Worm (Caenorhabditis elegans) whole organism, young adult: Measurements from ENCODE around the gene mrpl-36.

Source experiments
- F22D6.2 ChIP-seq: sonication (generic microtip); optimal IDR thresholded peaks from 2 replicates; lab custom pipeline; 2016; ENCODE audit warnings: mild to moderate bottlenecking, missing genetic modification characterization, missing compliant biosample characterization
- F37B4.10 ChIP-seq: fragments of 200-800 bp; sonication (Bioruptor generic); IDR thresholded peaks from 2 replicates; pipeline ENCODE4 v1.3.6; 2022; ENCODE audit warnings: missing genetic modification characterization, missing compliant biosample characterization
- F39B2.1 ChIP-seq: fragments of 200-800 bp; sonication (Bioruptor generic); IDR thresholded peaks from 2 replicates; pipeline ENCODE4 v1.3.6; 2022; ENCODE audit warnings: missing genetic modification reagents, missing genetic modification characterization, missing compliant biosample characterization
- F57C9.4 ChIP-seq: sonication (generic microtip); optimal IDR thresholded peaks from 2 replicates; lab custom pipeline; 2017; ENCODE audit warnings: mild to moderate bottlenecking, missing genetic modification characterization, missing compliant biosample characterization
- K11D2.4 ChIP-seq: fragments of 200-800 bp; sonication (Bioruptor generic); IDR thresholded peaks from 2 replicates; pipeline ENCODE4 v1.3.6; 2022; ENCODE audit warnings: missing genetic modification reagents, missing genetic modification characterization, missing compliant biosample characterization
- Y53F4B.3 ChIP-seq: fragments of 200-800 bp; sonication (Bioruptor generic); IDR thresholded peaks from 2 replicates; pipeline ENCODE4 v1.3.6; 2022; ENCODE audit warnings: missing genetic modification reagents, missing genetic modification characterization, missing compliant biosample characterization
- Y56A3A.18 ChIP-seq: fragments of 200-800 bp; sonication (Bioruptor generic); IDR thresholded peaks from 2 replicates; pipeline ENCODE4 v1.3.6; 2022; ENCODE audit warnings: missing genetic modification reagents, missing genetic modification characterization, missing compliant biosample characterization
- ama-1 ChIP-seq, 3 experiments: fragments of 150-350 bp in 1 of 3; sonication (generic microtip) in 2 of 3; optimal IDR thresholded peaks; 2 replicates each; lab custom pipeline; 2014 to 2018; ENCODE audit warnings: missing biosample characterization in 2 of 3, missing genetic modification characterization in 2 of 3, missing genetic modification reagents in 2 of 3
- atf-7 ChIP-seq: sonication (generic microtip); optimal IDR thresholded peaks from 2 replicates; lab custom pipeline; 2017; ENCODE audit warnings: mild to moderate bottlenecking, missing genetic modification characterization, missing compliant biosample characterization
- athp-1 ChIP-seq: sonication (generic microtip); optimal IDR thresholded peaks from 2 replicates; lab custom pipeline; 2017; ENCODE audit warnings: mild to moderate bottlenecking, missing genetic modification characterization, missing compliant biosample characterization
- cebp-2 ChIP-seq: fragments of 200-800 bp; sonication (Bioruptor generic); IDR thresholded peaks from 2 replicates; pipeline ENCODE4 v1.3.6; 2022; ENCODE audit warnings: missing genetic modification characterization, missing compliant biosample characterization
- ceh-27 ChIP-seq: fragments of 200-800 bp; sonication (Bioruptor generic); optimal IDR thresholded peaks from 2 replicates; lab custom pipeline; 2018; ENCODE audit warnings: mild to moderate bottlenecking, missing genetic modification characterization, moderate library complexity, missing compliant biosample characterization
- ceh-58 ChIP-seq: fragments of 200-800 bp; sonication (Bioruptor generic); IDR thresholded peaks from 2 replicates; pipeline ENCODE4 v1.3.6; 2022; ENCODE audit warnings: missing genetic modification characterization, missing compliant biosample characterization
- ceh-79 ChIP-seq: sonication (generic microtip); optimal IDR thresholded peaks from 2 replicates; lab custom pipeline; 2017; ENCODE audit warnings: mild to moderate bottlenecking, missing genetic modification characterization, missing compliant biosample characterization
- ceh-91 ChIP-seq: fragments of 200-800 bp; sonication (Bioruptor generic); IDR thresholded peaks from 2 replicates; pipeline ENCODE4 v1.3.6; 2022; ENCODE audit warnings: missing genetic modification reagents, missing genetic modification characterization, missing compliant biosample characterization
- chd-7 ChIP-seq: sonication (generic microtip); optimal IDR thresholded peaks from 2 replicates; lab custom pipeline; 2016; ENCODE audit warnings: mild to moderate bottlenecking, missing genetic modification characterization, moderate library complexity, missing compliant biosample characterization
- die-1 ChIP-seq: sonication (generic microtip); optimal IDR thresholded peaks from 2 replicates; lab custom pipeline; 2016; ENCODE audit warnings: missing genotype, mild to moderate bottlenecking, missing genetic modification characterization, missing compliant biosample characterization
- dox-1 ChIP-seq: fragments of 200-800 bp; sonication (Bioruptor generic); IDR thresholded peaks from 2 replicates; pipeline ENCODE4 v1.3.6; 2022; ENCODE audit warnings: missing genetic modification reagents, missing genetic modification characterization, missing compliant biosample characterization
- dpff-1 ChIP-seq: sonication (generic microtip); optimal IDR thresholded peaks from 2 replicates; lab custom pipeline; 2017; ENCODE audit warnings: mild to moderate bottlenecking, missing genetic modification characterization, missing compliant biosample characterization
- dpl-1 ChIP-seq: fragments of 150-350 bp; optimal IDR thresholded peaks from 2 replicates; lab custom pipeline; 2014; ENCODE audit warnings: missing biosample characterization, missing genetic modification reagents, missing genetic modification characterization
- efl-1 ChIP-seq: fragments of 150-350 bp; optimal IDR thresholded peaks from 2 replicates; lab custom pipeline; 2014; ENCODE audit warnings: missing biosample characterization, missing genetic modification reagents, missing genetic modification characterization
- ets-4 ChIP-seq: fragments of 200-800 bp; sonication (Bioruptor generic); optimal IDR thresholded peaks from 2 replicates; lab custom pipeline; 2018; ENCODE audit warnings: mild to moderate bottlenecking, missing genetic modification characterization, missing compliant biosample characterization
- hrde-1 ChIP-seq: sonication (generic microtip); optimal IDR thresholded peaks from 2 replicates; lab custom pipeline; 2016; ENCODE audit warnings: missing genetic modification characterization, mild to moderate bottlenecking, missing compliant biosample characterization, moderate library complexity, missing genotype, missing genetic modification reagents, borderline replicate concordance
- lin-40 ChIP-seq: sonication (generic microtip); optimal IDR thresholded peaks from 2 replicates; lab custom pipeline; 2016; ENCODE audit warnings: missing genetic modification characterization, mild to moderate bottlenecking, missing compliant biosample characterization, missing genotype, missing genetic modification reagents
- lin-54 ChIP-seq: fragments of 200-800 bp; sonication (Bioruptor generic); optimal IDR thresholded peaks from 2 replicates; lab custom pipeline; 2018; ENCODE audit warnings: mild to moderate bottlenecking, missing genetic modification characterization, missing compliant biosample characterization
- lsl-1 ChIP-seq: fragments of 200-800 bp; sonication (Bioruptor generic); optimal IDR thresholded peaks from 2 replicates; lab custom pipeline; 2018; ENCODE audit warnings: mild to moderate bottlenecking, missing genetic modification characterization, moderate library complexity, missing compliant biosample characterization
- madf-10 ChIP-seq: sonication (generic microtip); optimal IDR thresholded peaks from 2 replicates; lab custom pipeline; 2016; ENCODE audit warnings: mild to moderate bottlenecking, missing genetic modification characterization, missing compliant biosample characterization
- madf-6 ChIP-seq: fragments of 200-800 bp; sonication (Bioruptor generic); IDR thresholded peaks from 2 replicates; pipeline ENCODE4 v1.3.6; 2022; ENCODE audit warnings: missing genetic modification reagents, missing genetic modification characterization, missing compliant biosample characterization
- mel-28 ChIP-seq: sonication (generic microtip); optimal IDR thresholded peaks from 2 replicates; lab custom pipeline; 2016; ENCODE audit warnings: borderline replicate concordance, mild to moderate bottlenecking, missing genetic modification characterization, missing compliant biosample characterization
- mxl-1 ChIP-seq: sonication (generic microtip); optimal IDR thresholded peaks from 2 replicates; lab custom pipeline; 2016; ENCODE audit warnings: missing genetic modification characterization, missing compliant biosample characterization
- nfya-1 ChIP-seq: sonication (generic microtip); optimal IDR thresholded peaks from 2 replicates; lab custom pipeline; 2017; ENCODE audit warnings: antibody characterized with exemption, missing compliant biosample characterization, missing genetic modification characterization, borderline replicate concordance; ENCODE audit not compliant: insufficient read depth
- nhr-80 ChIP-seq: sonication (generic microtip); optimal IDR thresholded peaks from 2 replicates; lab custom pipeline; 2016; ENCODE audit warnings: missing genetic modification characterization, missing compliant biosample characterization
- pbrm-1 ChIP-seq: fragments of 200-800 bp; sonication (Bioruptor generic); IDR thresholded peaks from 2 replicates; pipeline ENCODE4 v1.3.6; 2022; ENCODE audit warnings: missing genetic modification reagents, missing genetic modification characterization, missing compliant biosample characterization
- pha-4 ChIP-seq: fragments of 150-350 bp; sonication (generic microtip); optimal IDR thresholded peaks from 2 replicates; lab custom pipeline; 2014; ENCODE audit warnings: missing biosample characterization, missing genetic modification reagents, missing genetic modification characterization
- rcor-1 ChIP-seq: fragments of 200-800 bp; sonication (Bioruptor generic); IDR thresholded peaks from 2 replicates; pipeline ENCODE4 v1.3.6; 2022; ENCODE audit warnings: missing genetic modification reagents, missing genetic modification characterization, missing compliant biosample characterization
- rec-8 ChIP-seq, 2 experiments: sonication (generic microtip); optimal IDR thresholded peaks; 2 replicates each; lab custom pipeline; 2016; ENCODE audit warnings: mild to moderate bottlenecking in 2 of 2, missing genetic modification characterization in 2 of 2, missing genetic modification reagents in 2 of 2, missing genotype in 2 of 2, missing biosample characterization in 1 of 2, missing compliant biosample characterization in 1 of 2, moderate library complexity in 1 of 2
- sea-2 ChIP-seq: fragments of 200-800 bp; sonication (Bioruptor generic); IDR thresholded peaks from 2 replicates; pipeline ENCODE4 v1.3.6; 2022; ENCODE audit warnings: missing genetic modification characterization, missing compliant biosample characterization
- tlf-1 ChIP-seq: fragments of 200-800 bp; sonication (Bioruptor generic); optimal IDR thresholded peaks from 2 replicates; lab custom pipeline; 2018; ENCODE audit warnings: mild to moderate bottlenecking, missing genetic modification characterization, missing compliant biosample characterization
- unc-62 ChIP-seq: fragments of 150-350 bp; optimal IDR thresholded peaks from 2 replicates; lab custom pipeline; 2014; ENCODE audit warnings: missing biosample characterization, missing genetic modification reagents, missing genetic modification characterization
- ztf-18 ChIP-seq: sonication (generic microtip); optimal IDR thresholded peaks from 2 replicates; lab custom pipeline; 2016; ENCODE audit warnings: missing genotype, mild to moderate bottlenecking, missing genetic modification characterization, missing compliant biosample characterization
- ztf-3 ChIP-seq: fragments of 200-800 bp; sonication (Bioruptor generic); optimal IDR thresholded peaks from 2 replicates; lab custom pipeline; 2018; ENCODE audit warnings: mild to moderate bottlenecking, missing genetic modification characterization, missing compliant biosample characterization

mrpl-36 gene

ce11 chrIII:9848603-9849002 lies 687 bp upstream of the mrpl-36 start:
- TF ChIP-seq lin-40 (tag; lab: Kevin White, UChicago) (no peak), F37B4.10 (GFP tag; lab: Robert Waterston, UW) (no peak), cebp-2 (GFP tag; lab: Robert Waterston, UW) (no peak), K11D2.4 (GFP tag; lab: Robert Waterston, UW) (no peak), nhr-80 (tag; lab: Kevin White, UChicago) (no peak), atf-7 (tag; lab: Kevin White, UChicago) (no peak), ets-4 (GFP tag; lab: Kevin White, UChicago) (no peak), die-1 (tag; lab: Kevin White, UChicago) (no peak), madf-10 (tag; lab: Kevin White, UChicago) (no peak), rcor-1 (0 out of 2 replicates have a peak, but pooled peaks have one; percentile 21), mxl-1 (tag; lab: Kevin White, UChicago) (no peak), mel-28 (tag; lab: Kevin White, UChicago) (no peak), ztf-3 (GFP tag; lab: Kevin White, UChicago) (no peak), ceh-27 (GFP tag; lab: Kevin White, UChicago) (no peak), madf-6 (GFP tag; lab: Robert Waterston, UW) (peak; percentile 46), ceh-91 (no peak), lin-54 (GFP tag; lab: Kevin White, UChicago) (peak; percentile 48), pbrm-1 (GFP tag; lab: Robert Waterston, UW) (no peak), F57C9.4 (no peak), athp-1 (no peak), pha-4 (tag; lab: Kevin White, UChicago) (no peak), dox-1 (no peak)
- TF ChIP-seq, all 124 proteins: peak for 3

ce11 chrIII:9846093-9846492 lies 1.8 kb downstream of the mrpl-36 start, which contains the start of gene K11H3.2:
K11H3.2 (plus strand) TSS chrIII:9846393.
- TF ChIP-seq Y56A3A.18 (GFP tag; lab: Robert Waterston, UW) (no peak), lsl-1 (peak; percentile 13)
- TF ChIP-seq, all 124 proteins: peak for 1

ce11 chrIII:9843715-9844114 lies 4.2 kb downstream of the mrpl-36 start, which contains the start of gene K11H3.5:
K11H3.5 (plus strand) TSS chrIII:9843768.
- TF ChIP-seq nfya-1 (tag; lab: Kevin White, UChicago) (no peak), ztf-18 (tag; lab: Kevin White, UChicago) (no peak), tlf-1 (GFP tag; lab: Kevin White, UChicago) (no peak), efl-1 (GFP tag; lab: Kevin White, UChicago) (no peak), ceh-79 (no peak), unc-62 (no peak), ets-4 (GFP tag; lab: Kevin White, UChicago) (no peak), F37B4.10 (GFP tag; lab: Robert Waterston, UW) (no peak), ceh-58 (GFP tag; lab: Robert Waterston, UW) (no peak), F39B2.1 (no peak), chd-7 (tag; lab: Kevin White, UChicago) (no peak), hrde-1 (tag; lab: Kevin White, UChicago) (no peak), dpl-1 (GFP tag; lab: Kevin White, UChicago) (no peak), F22D6.2 (tag; lab: Kevin White, UChicago) (no peak), dpff-1 (tag; lab: Kevin White, UChicago) (no peak), Y53F4B.3 (GFP tag; lab: Robert Waterston, UW) (no peak), sea-2 (no peak), rec-8 (tag; optimal IDR thresholded peaks at IDR 0.05; lab: Kevin White, UChicago) (no peak), die-1 (tag; lab: Kevin White, UChicago) (no peak), ama-1 (optimal IDR thresholded peaks at IDR 0.05; lab: Kevin White, UChicago) (no peak), ama-1 (GFP tag; optimal IDR thresholded peaks at IDR 0.05; lab: Kevin White, UChicago) (no peak)
